Fruit fly (Drosophila melanogaster) whole organism: Measurements from ENCODE around the gene CG13926.

Source experiments
- CG8478 ChIP-seq: fragments of >200 bp; optimal IDR thresholded peaks from 2 replicates; lab custom pipeline; 2018; ENCODE audit warnings: inconsistent platforms
- Dll ChIP-seq: fragments of >200 bp; optimal IDR thresholded peaks from 2 replicates; lab custom pipeline; 2017
- EcR ChIP-seq, 2 experiments: fragments of >200 bp; optimal IDR thresholded peaks; 2 replicates each; lab custom pipeline; 2017; ENCODE audit warnings: missing biosample characterization in 2 of 2, missing genetic modification characterization in 2 of 2, missing genetic modification reagents in 2 of 2
- pan ChIP-seq: fragments of >200 bp; optimal IDR thresholded peaks from 2 replicates; lab custom pipeline; 2017
- psq ChIP-seq: fragments of >200 bp; optimal IDR thresholded peaks from 2 replicates; lab custom pipeline; 2017
- usp ChIP-seq: fragments of >200 bp; optimal IDR thresholded peaks from 2 replicates; lab custom pipeline; 2017; ENCODE audit warnings: missing biosample characterization, missing genetic modification characterization, mixed read lengths

Gene CG13926

dm6 chr3L:1568225-1569161, 49.5 kb downstream of the CG13926 start, which contains the start of gene CG7879:
CG7879 (minus strand) TSS chr3L:1568608.
- TF ChIP-seq psq (lab: Kevin White, UChicago) (no peak), CG8478 (lab: Kevin White, UChicago) (no peak), Dll (no peak), pan (lab: Kevin White, UChicago) (no peak), EcR (GFP tag; optimal IDR thresholded peaks at IDR 0.05; lab: Kevin White, UChicago) (no peak), usp (GFP tag; lab: Kevin White, UChicago) (no peak)
